Fruit fly (Drosophila melanogaster) whole organism, embryonic: ENCODE measurements around the gene Galphai.

Experiments
- Blimp-1 ChIP-seq: fragments of 200-800 bp; sonication (Bioruptor generic); optimal IDR thresholded peaks from 3 replicates; lab custom pipeline; 2018; ENCODE audit warnings: missing biosample characterization, missing genetic modification characterization, mild to moderate bottlenecking, moderate library complexity, missing genetic modification reagents
- CG14441 ChIP-seq: fragments of 200-800 bp; sonication (Bioruptor generic); IDR thresholded peaks from 2 replicates; pipeline ENCODE4 v1.3.6; 2022; ENCODE audit warnings: missing biosample characterization, missing genetic modification characterization
- Dll ChIP-seq: fragments of 200-800 bp; sonication (Bioruptor generic); IDR thresholded peaks from 4 replicates; pipeline ENCODE4 v1.3.6; 2022; ENCODE audit warnings: missing biosample characterization, missing genetic modification characterization; ENCODE audit not compliant: partially characterized antibody
- insv ChIP-seq, 2 experiments: fragments of 200-800 bp; sonication (Bioruptor generic); optimal IDR thresholded peaks; 3 replicates each; lab custom pipeline; 2016 to 2018; ENCODE audit warnings: missing biosample characterization in 2 of 2, missing genetic modification characterization in 2 of 2
- oc ChIP-seq: fragments of 200-800 bp; sonication (Bioruptor generic); optimal IDR thresholded peaks from 2 replicates; lab custom pipeline; 2018; ENCODE audit warnings: missing biosample characterization, mild to moderate bottlenecking, missing genetic modification characterization, moderate library complexity

DNA sequence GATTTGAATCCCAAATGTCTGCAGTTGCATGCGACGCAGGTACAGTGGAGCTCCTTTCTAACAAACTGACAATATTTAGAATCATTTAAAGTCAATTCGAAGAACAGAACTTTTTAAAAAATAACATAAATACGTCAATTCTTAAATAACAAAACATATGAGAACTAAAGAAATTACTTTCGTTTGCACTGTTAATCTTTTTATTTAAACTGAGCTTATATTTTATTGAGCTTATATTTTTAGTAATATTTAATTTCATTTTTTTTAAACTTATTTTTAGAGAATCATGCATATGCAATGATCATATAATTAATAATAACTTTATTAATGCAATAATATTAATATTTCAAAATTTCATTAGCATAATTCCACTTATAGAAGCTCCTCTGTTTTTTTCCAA lies 709 bp upstream of the Galphai start:
- TF ChIP-seq oc (tag; lab: Kevin White, UChicago), result no peak
- TF ChIP-seq insv (GFP tag; optimal IDR thresholded peaks at IDR 0.05; lab: Kevin White, UChicago), result no peak
- TF ChIP-seq Dll (GFP tag; lab: Robert Waterston, UW), result no peak
- no peak for TF ChIP-seq CG14441 (GFP tag; lab: Robert Waterston, UW)
- no peak for TF ChIP-seq Blimp-1 (GFP tag; lab: Kevin White, UChicago)
